Worm (Caenorhabditis elegans) whole organism, late embryonic: ENCODE results near the gene Y39B6A.25.

Source experiments
- fkh-6 ChIP-seq: sonication (generic microtip); optimal IDR thresholded peaks from 2 replicates; lab custom pipeline; 2016; ENCODE audit warnings: missing genetic modification characterization, missing compliant biosample characterization
- unc-55 ChIP-seq: sonication (generic microtip); optimal IDR thresholded peaks from 2 replicates; lab custom pipeline; 2017; ENCODE audit warnings: missing biosample characterization, missing genetic modification reagents, missing genetic modification characterization

- TF ChIP-seq unc-55 (GFP tag; lab: Kevin White, UChicago) (no peak), fkh-6 (tag; lab: Kevin White, UChicago) (no peak)
Measured at ce11 chrV:19076835-19077234, 50.6 kb downstream of the Y39B6A.25 start.
